Worm (Caenorhabditis elegans): ENCODE measurements around the gene nadk-1.
A peak's percentile ranks its signal among the peaks of the same experiment; 100 is the strongest.

nadk-1 gene

ce11 chrIV:1434554-1435089 is 22.3 kb upstream of the nadk-1 start, which contains the start of gene clp-6:
Gene clp-6, minus strand, starts transcription at chrIV:1435039.
- TF ChIP-seq unc-130 (GFP tag; optimal IDR thresholded peaks at IDR 0.05) (no peak), Y56A3A.18 (GFP tag; IDR thresholded peaks at IDR 0.05) (no peak), athp-1 (tag; optimal IDR thresholded peaks at IDR 0.05) (no peak), ztf-3 (GFP tag; optimal IDR thresholded peaks at IDR 0.05) (no peak), let-607 (tag; optimal IDR thresholded peaks at IDR 0.05) (no peak), tlf-1 (GFP tag; optimal IDR thresholded peaks at IDR 0.05) (no peak)

ce11 chrIV:1435159-1435558 is 21.7 kb upstream of the nadk-1 start:
- TF ChIP-seq ceh-100 (GFP tag; IDR thresholded peaks at IDR 0.05) (no peak), rcor-1 (GFP tag; IDR thresholded peaks at IDR 0.05) (no peak), sea-2 (GFP tag; IDR thresholded peaks at IDR 0.05) (no peak), ztf-25 (GFP tag; IDR thresholded peaks at IDR 0.05) (no peak), F49E8.2 (tag; optimal IDR thresholded peaks at IDR 0.05; ENCODE audit: insufficient read depth) (no peak), tlf-1 (GFP tag; optimal IDR thresholded peaks at IDR 0.05) (no peak), bed-2 (GFP tag; IDR thresholded peaks at IDR 0.05) (no peak), Y56A3A.18 (GFP tag; IDR thresholded peaks at IDR 0.05) (no peak), madf-10 (tag; optimal IDR thresholded peaks at IDR 0.05) (no peak), egl-44 (GFP tag; IDR thresholded peaks at IDR 0.05) (no peak), snpc-1.3 (tag; optimal IDR thresholded peaks at IDR 0.05; ENCODE audit: insufficient read depth) (no peak), Y67H2A.10 (GFP tag; conservative IDR thresholded peaks at IDR 0.05) (no peak)

ce11 chrIV:1437625-1438024 is 19.2 kb upstream of the nadk-1 start:
- TF ChIP-seq unc-62 (GFP tag; optimal IDR thresholded peaks at IDR 0.05) (no peak), attf-5 (GFP tag; optimal IDR thresholded peaks at IDR 0.05) (no peak), ceh-100 (GFP tag; IDR thresholded peaks at IDR 0.05) (no peak), ztf-18 (tag; optimal IDR thresholded peaks at IDR 0.05) (no peak), nhr-179 (tag; optimal IDR thresholded peaks at IDR 0.05) (no peak), F57A8.1 (GFP tag; optimal IDR thresholded peaks at IDR 0.05) (no peak), F55B11.4 (tag; optimal IDR thresholded peaks at IDR 0.05; ENCODE audit: borderline replicate concordance, insufficient read depth) (no peak), fkh-3 (tag; optimal IDR thresholded peaks at IDR 0.05) (no peak), ztf-26 (tag; optimal IDR thresholded peaks at IDR 0.05) (no peak), hlh-12 (tag; optimal IDR thresholded peaks at IDR 0.05) (no peak), hmg-1.2 (GFP tag; IDR thresholded peaks at IDR 0.05) (no peak), let-526 (GFP tag; IDR thresholded peaks at IDR 0.05) (no peak), lsl-1 (GFP tag; optimal IDR thresholded peaks at IDR 0.05) (no peak), rec-8 (tag; optimal IDR thresholded peaks at IDR 0.05) (no peak), egl-18 (GFP tag; IDR thresholded peaks at IDR 0.05) (no peak), C06A6.2 (GFP tag; conservative IDR thresholded peaks at IDR 0.05) (no peak), ceh-27 (GFP tag; optimal IDR thresholded peaks at IDR 0.05) (no peak), F57C9.4 (tag; optimal IDR thresholded peaks at IDR 0.05) (no peak), somi-1 (GFP tag; optimal IDR thresholded peaks at IDR 0.05) (no peak)

- TF ChIP-seq ztf-25 (GFP tag; IDR thresholded peaks at IDR 0.05) (0 out of 2 replicates have a peak, but pooled peaks have one; percentile 13), F33H1.4 (GFP tag; IDR thresholded peaks at IDR 0.05) (peak; percentile 20; the same call in 1 of the 2 replicates), Y79H2A.3 (GFP tag; conservative IDR thresholded peaks at IDR 0.05) (0 out of 2 replicates have a peak, but pooled peaks have one; percentile 13), hsf-1 (GFP tag; IDR thresholded peaks at IDR 0.05) (peak; percentile 94), ekl-4 (GFP tag; IDR thresholded peaks at IDR 0.05) (0 out of 2 replicates have a peak, but pooled peaks have one; percentile 28)
Measured at ce11 chrIV:1440094-1440493, 16.8 kb upstream of the nadk-1 start.
